Fruit fly (Drosophila melanogaster): ENCODE data around the gene CG8945.

The CG8945 gene

DNA sequence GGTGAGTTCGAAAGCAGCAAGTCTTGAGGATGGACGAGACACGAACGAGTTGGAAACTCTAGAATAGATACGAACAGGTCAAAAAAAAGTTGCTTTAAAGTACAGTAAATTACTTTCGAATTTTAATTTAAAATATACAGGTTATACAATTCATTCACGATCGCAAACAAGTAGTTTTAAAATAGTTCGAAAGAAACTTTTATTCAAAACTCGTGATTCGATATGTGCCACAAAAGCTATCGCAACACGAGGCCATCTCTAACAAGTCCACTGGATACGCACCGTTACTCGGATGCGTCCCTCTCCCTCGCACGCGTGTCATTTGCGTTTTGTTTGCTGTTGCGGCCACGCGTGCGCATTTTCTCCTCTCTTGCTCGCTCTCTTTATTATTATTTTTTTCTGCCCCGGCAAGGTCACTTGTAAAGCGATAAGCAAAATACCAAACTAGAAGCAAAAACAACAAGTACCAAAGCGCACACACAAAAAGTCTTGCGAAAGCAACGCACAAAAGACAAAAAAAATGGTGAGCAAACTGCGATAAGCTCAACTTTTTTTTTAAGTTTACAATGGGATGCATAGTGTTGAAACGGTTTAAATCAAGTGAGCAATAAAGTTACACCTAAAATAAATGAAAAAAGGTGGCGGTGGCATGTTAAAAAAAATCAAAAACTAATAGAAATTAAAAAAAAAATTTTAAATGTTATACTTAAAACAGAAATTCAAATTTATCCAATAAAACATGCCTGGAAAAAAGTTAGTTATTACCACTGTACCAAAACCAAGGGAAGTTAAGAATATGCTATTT is 37.7 kb upstream of the CG8945 start (continued):
- peak; percentile 62 for TF ChIP-seq kah (GFP tag; optimal IDR thresholded peaks at IDR 0.05)
- TF ChIP-seq phol (tag; optimal IDR thresholded peaks at IDR 0.05), result peak; percentile 69
- no peak for TF ChIP-seq Dip2 (GFP tag; IDR thresholded peaks at IDR 0.05)
- TF ChIP-seq Atf3 (GFP tag; optimal IDR thresholded peaks at IDR 0.05), result no peak
- peak; percentile 72 for TF ChIP-seq HHEX (GFP tag; optimal IDR thresholded peaks at IDR 0.05)
- peak; percentile 62 for TF ChIP-seq CG32772 (GFP tag; IDR thresholded peaks at IDR 0.05)
- TF ChIP-seq tll (GFP tag; optimal IDR thresholded peaks at IDR 0.05), result peak in 1 of 2 experiments; percentile 13
- no peak for TF ChIP-seq jigr1 (GFP tag; IDR thresholded peaks at IDR 0.05)
- peak; percentile 60 for TF ChIP-seq caup (GFP tag; optimal IDR thresholded peaks at IDR 0.05; ENCODE audit: severe bottlenecking)
- TF ChIP-seq Hr39 (optimal IDR thresholded peaks at IDR 0.05), result no peak
- TF ChIP-seq pnt (GFP tag; optimal IDR thresholded peaks at IDR 0.05), result peak; percentile 36
- peak; percentile 53; the same call in 1 of the 2 replicates for TF ChIP-seq Nf-YA (GFP tag; IDR thresholded peaks at IDR 0.05)
- no peak for TF ChIP-seq Kr (GFP tag; optimal IDR thresholded peaks at IDR 0.05)
- peak; percentile 77 for TF ChIP-seq ato (GFP tag; IDR thresholded peaks at IDR 0.05; ENCODE audit: partially characterized antibody)
- TF ChIP-seq Dll (GFP tag; IDR thresholded peaks at IDR 0.05; ENCODE audit: partially characterized antibody), result peak; percentile 98
- TF ChIP-seq CG9797 (GFP tag; optimal IDR thresholded peaks at IDR 0.05), result peak; percentile 18
- TF ChIP-seq CG12236 (GFP tag; optimal IDR thresholded peaks at IDR 0.05), result no peak
- peak; percentile 81 for TF ChIP-seq sens (GFP tag)
- peak; percentile 33 for TF ChIP-seq CG1602 (GFP tag; optimal IDR thresholded peaks at IDR 0.05)
- TF ChIP-seq trh (GFP tag; optimal IDR thresholded peaks at IDR 0.05), result peak; percentile 2
- no peak; the same call in 1 of the 2 replicates for TF ChIP-seq CG4404 (GFP tag; IDR thresholded peaks at IDR 0.05)
- TF ChIP-seq da (GFP tag; optimal IDR thresholded peaks at IDR 0.05), result no peak
- TF ChIP-seq CG16813 (GFP tag; IDR thresholded peaks at IDR 0.05; ENCODE audit: partially characterized antibody), result peak; percentile 94
- TF ChIP-seq CG10979 (tag; optimal IDR thresholded peaks at IDR 0.05), result peak; percentile 54
- no peak for TF ChIP-seq Dref (GFP tag; IDR thresholded peaks at IDR 0.05)
- TF ChIP-seq ken (GFP tag; IDR thresholded peaks at IDR 0.05), result peak; percentile 62; the same call in 2 of the 3 replicates
- peak; percentile 75 for TF ChIP-seq tgo (GFP tag; IDR thresholded peaks at IDR 0.05)
- TF ChIP-seq wek (GFP tag; optimal IDR thresholded peaks at IDR 0.05), result no peak
- TF ChIP-seq gt (GFP tag; IDR thresholded peaks at IDR 0.05), result no peak
- TF ChIP-seq ERR (GFP tag; optimal IDR thresholded peaks at IDR 0.05), result peak; percentile 39
- TF ChIP-seq CG8281 (tag; optimal IDR thresholded peaks at IDR 0.05), result no peak
- TF ChIP-seq nom (GFP tag; optimal IDR thresholded peaks at IDR 0.05), result peak; percentile 42
- TF ChIP-seq CG33557 (GFP tag; optimal IDR thresholded peaks at IDR 0.05), result peak; percentile 69
- no peak for TF ChIP-seq CG31388 (GFP tag; optimal IDR thresholded peaks at IDR 0.05)
- TF ChIP-seq Oli (tag; optimal IDR thresholded peaks at IDR 0.05), result peak; percentile 55
- no peak; the same call in 2 of the 3 replicates for TF ChIP-seq zen2 (GFP tag; IDR thresholded peaks at IDR 0.05; ENCODE audit: partially characterized antibody)
- TF ChIP-seq CG18262 (tag; optimal IDR thresholded peaks at IDR 0.05), result peak; percentile 68
- TF ChIP-seq HLH3B (GFP tag; IDR thresholded peaks at IDR 0.05), result peak; percentile 76
- TF ChIP-seq CG4360 (GFP tag; IDR thresholded peaks at IDR 0.05), result no peak
- peak; percentile 68 for TF ChIP-seq wdn (GFP tag; IDR thresholded peaks at IDR 0.05)
- TF ChIP-seq sug (tag; optimal IDR thresholded peaks at IDR 0.05), result peak; percentile 60
- peak; percentile 21; the same call in 1 of the 3 replicates for TF ChIP-seq CG6175 (GFP tag; IDR thresholded peaks at IDR 0.05)
- TF ChIP-seq hb (GFP tag; IDR thresholded peaks at IDR 0.05; ENCODE audit: partially characterized antibody), result peak; percentile 85
- TF ChIP-seq lab (GFP tag; optimal IDR thresholded peaks at IDR 0.05), result peak; percentile 87
- TF ChIP-seq Aef1 (GFP tag; IDR thresholded peaks at IDR 0.05), result peak; percentile 69
- no peak for TF ChIP-seq ATbp (GFP tag; optimal IDR thresholded peaks at IDR 0.05)
- TF ChIP-seq pros (GFP tag; optimal IDR thresholded peaks at IDR 0.05), result peak; percentile 22
- TF ChIP-seq Ptx1 (GFP tag; IDR thresholded peaks at IDR 0.05), result peak; percentile 81
- TF ChIP-seq nau (GFP tag; optimal IDR thresholded peaks at IDR 0.05), result peak; percentile 18
